In genomic region chrX:3677847-3678411, dm6 we compare ENCODE assay signal across 2 fruit fly cellular contexts.
TF ChIP-seq lines count a peak whose summit lies in the region.

No protein-coding gene starts in this region.

TF ChIP-seq in whole organism, embryonic, 481 proteins besides CTCF, POLR2A, EP300 and RAD21 (continued from another document and continues in another):
- TF ChIP-seq CG9817 (tag; optimal IDR thresholded peaks at IDR 0.05; lab: Kevin White, UChicago) (peak; percentile 63), bab2 (GFP tag; optimal IDR thresholded peaks at IDR 0.05; lab: Kevin White, UChicago) (peak; percentile 34), CG4820 (GFP tag; optimal IDR thresholded peaks at IDR 0.05; lab: Kevin White, UChicago) (peak; percentile 62), CG16815 (GFP tag; optimal IDR thresholded peaks at IDR 0.05; lab: Kevin White, UChicago) (peak; percentile 76), Sry-δ (GFP tag; optimal IDR thresholded peaks at IDR 0.05; lab: Kevin White, UChicago) (no peak), Tbp (GFP tag; optimal IDR thresholded peaks at IDR 0.05; lab: Kevin White, UChicago) (no peak), row (GFP tag; IDR thresholded peaks at IDR 0.05; lab: Robert Waterston, UW) (peak; percentile 78), CG14965 (GFP tag; optimal IDR thresholded peaks at IDR 0.05; lab: Kevin White, UChicago; ENCODE audit: borderline replicate concordance) (no peak), Doc3 (GFP tag; IDR thresholded peaks at IDR 0.05; lab: Robert Waterston, UW; ENCODE audit: partially characterized antibody) (no peak), CG9932 (GFP tag; IDR thresholded peaks at IDR 0.05; lab: Robert Waterston, UW) (no peak; the same call in none of the 2 replicates), maf-S (GFP tag; optimal IDR thresholded peaks at IDR 0.05; lab: Kevin White, UChicago) (no peak), cas (GFP tag; IDR thresholded peaks at IDR 0.05; lab: Robert Waterston, UW) (no peak), Stat92E (GFP tag; optimal IDR thresholded peaks at IDR 0.05; lab: Kevin White, UChicago) (peak in 2 of 3 experiments; percentile 53 to 67), CG8089 (GFP tag; optimal IDR thresholded peaks at IDR 0.05; lab: Kevin White, UChicago) (peak; percentile 7), CG10431 (GFP tag; optimal IDR thresholded peaks at IDR 0.05; lab: Kevin White, UChicago) (peak; percentile 65), Hsf (GFP tag; optimal IDR thresholded peaks at IDR 0.05; lab: Kevin White, UChicago) (no peak), NC2α (GFP tag; optimal IDR thresholded peaks at IDR 0.05; lab: Kevin White, UChicago) (no peak), Asciz (GFP tag; optimal IDR thresholded peaks at IDR 0.05; lab: Kevin White, UChicago) (peak; percentile 85), dmrt11E (tag; optimal IDR thresholded peaks at IDR 0.05; lab: Kevin White, UChicago) (peak; percentile 88), nau (GFP tag; optimal IDR thresholded peaks at IDR 0.05; lab: Kevin White, UChicago) (peak; percentile 5), CG14860 (GFP tag; IDR thresholded peaks at IDR 0.05; lab: Robert Waterston, UW; ENCODE audit: partially characterized antibody) (no peak), CG3726 (GFP tag; IDR thresholded peaks at IDR 0.05; lab: Robert Waterston, UW) (0 out of 3 replicates have a peak, but pooled peaks have one; percentile 10), sug (tag; optimal IDR thresholded peaks at IDR 0.05; lab: Kevin White, UChicago) (peak; percentile 59), Pdp1 (GFP tag; optimal IDR thresholded peaks at IDR 0.05; lab: Kevin White, UChicago) (peak in 1 of 2 experiments; percentile 79), CG16779 (GFP tag; IDR thresholded peaks at IDR 0.05; lab: Robert Waterston, UW) (no peak), gsb-n (tag; optimal IDR thresholded peaks at IDR 0.05; lab: Kevin White, UChicago) (peak; percentile 88), CG4730 (GFP tag; IDR thresholded peaks at IDR 0.05; lab: Robert Waterston, UW) (peak; percentile 60), pho (GFP tag; optimal IDR thresholded peaks at IDR 0.05; lab: Kevin White, UChicago) (no peak), danr (GFP tag; IDR thresholded peaks at IDR 0.05; lab: Robert Waterston, UW) (peak; percentile 54; the same call in 1 of the 2 replicates), sens-2 (GFP tag; IDR thresholded peaks at IDR 0.05; lab: Robert Waterston, UW) (no peak), C15 (GFP tag; IDR thresholded peaks at IDR 0.05; lab: Robert Waterston, UW) (no peak), Hr51 (GFP tag; optimal IDR thresholded peaks at IDR 0.05; lab: Kevin White, UChicago) (peak; percentile 36 to 91), inv (GFP tag; IDR thresholded peaks at IDR 0.05; lab: Robert Waterston, UW; ENCODE audit: partially characterized antibody) (no peak), CG4707 (GFP tag; optimal IDR thresholded peaks at IDR 0.05; lab: Kevin White, UChicago) (peak; percentile 14), CG10979 (tag; optimal IDR thresholded peaks at IDR 0.05; lab: Kevin White, UChicago) (peak; percentile 92), Camta (GFP tag; optimal IDR thresholded peaks at IDR 0.05; lab: Kevin White, UChicago) (no peak), fu2 (GFP tag; optimal IDR thresholded peaks at IDR 0.05; lab: Kevin White, UChicago) (no peak), Kr (GFP tag; optimal IDR thresholded peaks at IDR 0.05; lab: Kevin White, UChicago) (peak; percentile 31), CG7786 (GFP tag; optimal IDR thresholded peaks at IDR 0.05; lab: Kevin White, UChicago) (peak; percentile 22), Hr3 (GFP tag; optimal IDR thresholded peaks at IDR 0.05; lab: Kevin White, UChicago) (peak; percentile 91), fd96Cb (tag; optimal IDR thresholded peaks at IDR 0.05; lab: Kevin White, UChicago) (peak; percentile 92), ato (GFP tag; IDR thresholded peaks at IDR 0.05; lab: Robert Waterston, UW; ENCODE audit: partially characterized antibody) (no peak), CG12769 (tag; optimal IDR thresholded peaks at IDR 0.05; lab: Kevin White, UChicago) (no peak), crp (GFP tag; optimal IDR thresholded peaks at IDR 0.05; lab: Kevin White, UChicago) (peak in 1 of 2 experiments; percentile 31), CG15269 (tag; optimal IDR thresholded peaks at IDR 0.05; lab: Kevin White, UChicago) (peak; percentile 87), CG13296 (GFP tag; optimal IDR thresholded peaks at IDR 0.05; lab: Kevin White, UChicago) (peak; percentile 78), ci (GFP tag; IDR thresholded peaks at IDR 0.05; lab: Robert Waterston, UW) (peak; percentile 40), CG8944 (GFP tag; optimal IDR thresholded peaks at IDR 0.05; lab: Kevin White, UChicago) (no peak), CG18476 (GFP tag; optimal IDR thresholded peaks at IDR 0.05; lab: Kevin White, UChicago) (peak; percentile 68), Bgb (GFP tag; IDR thresholded peaks at IDR 0.05; lab: Robert Waterston, UW; ENCODE audit: partially characterized antibody) (no peak), rib (GFP tag; IDR thresholded peaks at IDR 0.05; lab: Robert Waterston, UW) (no peak), Antp (GFP tag; optimal IDR thresholded peaks at IDR 0.05; lab: Kevin White, UChicago) (no peak), onecut (GFP tag; IDR thresholded peaks at IDR 0.05; lab: Robert Waterston, UW) (no peak), Lim3 (GFP tag; IDR thresholded peaks at IDR 0.05; lab: Robert Waterston, UW) (no peak), CG11560 (tag; IDR thresholded peaks at IDR 0.05; lab: Robert Waterston, UW) (no peak; the same call in 1 of the 3 replicates), pnt (GFP tag; optimal IDR thresholded peaks at IDR 0.05; lab: Kevin White, UChicago) (peak; percentile 19), ssp (GFP tag; IDR thresholded peaks at IDR 0.05; lab: Robert Waterston, UW) (peak; percentile 64), CG9876 (GFP tag; optimal IDR thresholded peaks at IDR 0.05; lab: Kevin White, UChicago) (no peak), Awh (GFP tag; IDR thresholded peaks at IDR 0.05; lab: Robert Waterston, UW) (0 out of 2 replicates have a peak, but pooled peaks have one; percentile 47), kni (GFP tag; optimal IDR thresholded peaks at IDR 0.05; lab: Kevin White, UChicago) (peak; percentile 1), CHES-1-like (GFP tag; optimal IDR thresholded peaks at IDR 0.05; lab: Kevin White, UChicago) (peak; percentile 3), eyg (GFP tag; optimal IDR thresholded peaks at IDR 0.05; lab: Kevin White, UChicago) (no peak), NFAT (GFP tag; IDR thresholded peaks at IDR 0.05; lab: Robert Waterston, UW) (no peak), sima (GFP tag; optimal IDR thresholded peaks at IDR 0.05; lab: Kevin White, UChicago) (no peak), PHDP (tag; optimal IDR thresholded peaks at IDR 0.05; lab: Kevin White, UChicago) (peak; percentile 82)

TF ChIP-seq in whole organism, prepupa, 60 proteins besides CTCF, POLR2A, EP300 and RAD21 (continued from another document):
- peak; percentile 95 for TF ChIP-seq CG8632 (GFP tag; optimal IDR thresholded peaks at IDR 0.05; lab: Kevin White, UChicago)
- TF ChIP-seq Eip75B (GFP tag; optimal IDR thresholded peaks at IDR 0.05; lab: Kevin White, UChicago) = peak; percentile 64
- peak; percentile 85 for TF ChIP-seq esn (GFP tag; optimal IDR thresholded peaks at IDR 0.05; lab: Kevin White, UChicago)
- TF ChIP-seq achi (GFP tag; optimal IDR thresholded peaks at IDR 0.05; lab: Kevin White, UChicago) = peak; percentile 94
- TF ChIP-seq CG8119 (GFP tag; IDR thresholded peaks at IDR 0.05; lab: Robert Waterston, UW) = peak; percentile 90; the same call in 2 of the 3 replicates
- peak; percentile 59 for TF ChIP-seq CG1621 (tag; optimal IDR thresholded peaks at IDR 0.05; lab: Kevin White, UChicago)
- TF ChIP-seq CG11294 (GFP tag; IDR thresholded peaks at IDR 0.05; lab: Robert Waterston, UW) = peak; percentile 77; the same call in 1 of the 2 replicates
- TF ChIP-seq CG6163 (GFP tag; IDR thresholded peaks at IDR 0.05; lab: Robert Waterston, UW) = peak; percentile 67
TF ChIP-seq in whole organism, prepupa: peak in this region for 58.
